Worm (Caenorhabditis elegans): ENCODE data around the gene K11H12.7.

The K11H12.7 gene

ce11 chrIV:657932-658331, 7.4 kb upstream of the K11H12.7 start (continued):
- no peak for TF ChIP-seq mdt-29 (GFP tag; IDR thresholded peaks at IDR 0.05)
- peak; percentile 2 for TF ChIP-seq mxl-3 (GFP tag; optimal IDR thresholded peaks at IDR 0.05)
- TF ChIP-seq daf-19 (GFP tag; conservative IDR thresholded peaks at IDR 0.05): no peak
- TF ChIP-seq lin-38 (GFP tag; IDR thresholded peaks at IDR 0.05): peak; percentile 69
- TF ChIP-seq dve-1 (tag; optimal IDR thresholded peaks at IDR 0.05; ENCODE audit: insufficient read depth): peak; percentile 39
- TF ChIP-seq dmd-8 (GFP tag; IDR thresholded peaks at IDR 0.05): 0 out of 2 replicates have a peak, but pooled peaks have one; percentile 52
- no peak for TF ChIP-seq zip-2 (tag; optimal IDR thresholded peaks at IDR 0.05)
- TF ChIP-seq pha-4 (GFP tag; IDR thresholded peaks at IDR 0.05): 0 out of 2 replicates have a peak, but pooled peaks have one; percentile 23
- no peak for TF ChIP-seq pha-4 (tag; optimal IDR thresholded peaks at IDR 0.05)
- peak; percentile 48 for TF ChIP-seq hlh-11 (tag; optimal IDR thresholded peaks at IDR 0.05)
- peak; percentile 70 for TF ChIP-seq duxl-1 (tag; optimal IDR thresholded peaks at IDR 0.05; ENCODE audit: poor library complexity)
- TF ChIP-seq lin-15B (tag; optimal IDR thresholded peaks at IDR 0.05): no peak
- peak; percentile 34 for TF ChIP-seq nhr-102 (tag; optimal IDR thresholded peaks at IDR 0.05)
- peak; percentile 37; the same call in 1 of the 2 replicates for TF ChIP-seq T26A8.4 (GFP tag; IDR thresholded peaks at IDR 0.05)
- no peak for TF ChIP-seq saeg-2 (GFP tag; IDR thresholded peaks at IDR 0.05)
- peak; percentile 48; the same call in 1 of the 2 replicates for TF ChIP-seq lin-1 (GFP tag; IDR thresholded peaks at IDR 0.05)
- peak; percentile 58 for TF ChIP-seq aha-1 (tag)
- TF ChIP-seq nhr-42 (GFP tag; IDR thresholded peaks at IDR 0.05): peak; percentile 50; the same call in 1 of the 2 replicates
- peak; percentile 66 for TF ChIP-seq mep-1 (tag; optimal IDR thresholded peaks at IDR 0.05)
- no peak for TF ChIP-seq gei-8 (GFP tag; optimal IDR thresholded peaks at IDR 0.05)
- TF ChIP-seq snpc-1.2 (GFP tag; IDR thresholded peaks at IDR 0.05): peak; percentile 48; the same call in 1 of the 2 replicates
- peak; percentile 31; the same call in 1 of the 2 replicates for TF ChIP-seq vab-7 (GFP tag; IDR thresholded peaks at IDR 0.05)
- TF ChIP-seq aly-2 (tag; optimal IDR thresholded peaks at IDR 0.05): no peak
- TF ChIP-seq egl-43 (GFP tag; IDR thresholded peaks at IDR 0.05): peak; percentile 66; the same call in 1 of the 2 replicates
- no peak for TF ChIP-seq nhr-28 (tag; optimal IDR thresholded peaks at IDR 0.05)
- TF ChIP-seq mdl-1 (tag; optimal IDR thresholded peaks at IDR 0.05): peak in 1 of 2 experiments; percentile 32
- peak; percentile 3 for TF ChIP-seq nhr-11 (tag; optimal IDR thresholded peaks at IDR 0.05)
- TF ChIP-seq ceh-28 (tag; optimal IDR thresholded peaks at IDR 0.05): no peak
- no peak for TF ChIP-seq spr-1 (tag; optimal IDR thresholded peaks at IDR 0.05)
- no peak for TF ChIP-seq lin-29 (GFP tag; IDR thresholded peaks at IDR 0.05)
- TF ChIP-seq mes-2 (tag; optimal IDR thresholded peaks at IDR 0.05; ENCODE audit: poor library complexity, severe bottlenecking): peak; percentile 78
- TF ChIP-seq nhr-111 (GFP tag; optimal IDR thresholded peaks at IDR 0.05): no peak
- no peak for TF ChIP-seq unc-62 (GFP tag; optimal IDR thresholded peaks at IDR 0.05 in 1 of 2)
- no peak for TF ChIP-seq unc-62 (tag; optimal IDR thresholded peaks at IDR 0.05)
- TF ChIP-seq daf-16 (GFP tag; optimal IDR thresholded peaks at IDR 0.05): peak; percentile 14 to 16
- TF ChIP-seq daf-16 (tag; optimal IDR thresholded peaks at IDR 0.05): peak; percentile 40
- no peak for TF ChIP-seq ctbp-1 (GFP tag; IDR thresholded peaks at IDR 0.05)
- TF ChIP-seq F44E2.7 (GFP tag; IDR thresholded peaks at IDR 0.05): no peak

ce11 chrIV:658497-659177, 6.7 kb upstream of the K11H12.7 start:
- TF ChIP-seq nhr-28 (tag; optimal IDR thresholded peaks at IDR 0.05) (no peak), spr-1 (tag; optimal IDR thresholded peaks at IDR 0.05) (no peak), pqm-1 (tag; optimal IDR thresholded peaks at IDR 0.05) (no peak), dve-1 (tag; optimal IDR thresholded peaks at IDR 0.05; ENCODE audit: insufficient read depth) (no peak), hif-1 (tag; optimal IDR thresholded peaks at IDR 0.05) (peak in 1 of 2 experiments; percentile 15), mes-2 (tag; optimal IDR thresholded peaks at IDR 0.05; ENCODE audit: poor library complexity, severe bottlenecking) (peak; percentile 2), ama-1 (optimal IDR thresholded peaks at IDR 0.05) (peak; percentile 69), daf-16 (GFP tag; optimal IDR thresholded peaks at IDR 0.05) (no peak), daf-16 (tag; optimal IDR thresholded peaks at IDR 0.05) (peak; percentile 29), aha-1 (tag) (peak; percentile 85)

Data from whole organism, L4 larva.